Worm (Caenorhabditis elegans) whole organism, late embryonic: Measurements from ENCODE around the gene gadr-2.

Experiments used
- C38D4.7 ChIP-seq: fragments of 200-800 bp; sonication (Bioruptor generic); optimal IDR thresholded peaks from 2 replicates; lab custom pipeline; 2018; ENCODE audit warnings: mild to moderate bottlenecking, missing genetic modification characterization, moderate library complexity, missing compliant biosample characterization
- F13H6.1 ChIP-seq: sonication (generic microtip); optimal IDR thresholded peaks from 2 replicates; lab custom pipeline; 2016; ENCODE audit warnings: missing genetic modification characterization, missing compliant biosample characterization
- K02D7.2 ChIP-seq: sonication (generic microtip); optimal IDR thresholded peaks from 2 replicates; lab custom pipeline; 2017; ENCODE audit warnings: mild to moderate bottlenecking, missing genetic modification characterization, missing compliant biosample characterization
- Y22D7AL.16 ChIP-seq: sonication (generic microtip); optimal IDR thresholded peaks from 2 replicates; lab custom pipeline; 2016; ENCODE audit warnings: missing genetic modification characterization, missing compliant biosample characterization
- ama-1 ChIP-seq: fragments of 150-350 bp; optimal IDR thresholded peaks from 2 replicates; lab custom pipeline; 2014
- ceh-18 ChIP-seq: sonication (generic microtip); optimal IDR thresholded peaks from 2 replicates; lab custom pipeline; 2016; ENCODE audit warnings: missing genetic modification characterization, missing compliant biosample characterization
- ceh-19 ChIP-seq: fragments of 200-800 bp; sonication (Bioruptor generic); optimal IDR thresholded peaks from 2 replicates; lab custom pipeline; 2018; ENCODE audit warnings: mild to moderate bottlenecking, missing genetic modification characterization, missing compliant biosample characterization
- ceh-2 ChIP-seq: sonication (generic microtip); optimal IDR thresholded peaks from 2 replicates; lab custom pipeline; 2016; ENCODE audit warnings: missing genotype, missing genetic modification characterization, missing compliant biosample characterization
- ceh-31 ChIP-seq: sonication (generic microtip); optimal IDR thresholded peaks from 2 replicates; lab custom pipeline; 2016; ENCODE audit warnings: missing genetic modification characterization, missing compliant biosample characterization
- ceh-34 ChIP-seq: sonication (generic microtip); optimal IDR thresholded peaks from 2 replicates; lab custom pipeline; 2016; ENCODE audit warnings: mild to moderate bottlenecking, missing genetic modification characterization, missing compliant biosample characterization
- ceh-45 ChIP-seq: fragments of 200-800 bp; sonication (Bioruptor generic); IDR thresholded peaks from 2 replicates; pipeline ENCODE4 v1.3.6; 2022; ENCODE audit warnings: missing genetic modification reagents, missing genetic modification characterization, missing compliant biosample characterization
- ceh-48 ChIP-seq: sonication (generic microtip); optimal IDR thresholded peaks from 2 replicates; lab custom pipeline; 2016; ENCODE audit warnings: missing genetic modification characterization, inconsistent platforms, missing compliant biosample characterization
- ceh-6 ChIP-seq: fragments of 200-800 bp; sonication (Bioruptor generic); optimal IDR thresholded peaks from 2 replicates; lab custom pipeline; 2018; ENCODE audit warnings: mild to moderate bottlenecking, missing genetic modification characterization, missing compliant biosample characterization
- ceh-9 ChIP-seq: sonication (generic microtip); optimal IDR thresholded peaks from 2 replicates; lab custom pipeline; 2016; ENCODE audit warnings: mild to moderate bottlenecking, missing genetic modification characterization, inconsistent platforms, missing compliant biosample characterization
- elt-4 ChIP-seq: sonication (generic microtip); optimal IDR thresholded peaks from 2 replicates; lab custom pipeline; 2016; ENCODE audit warnings: missing genetic modification characterization, missing compliant biosample characterization
- ets-4 ChIP-seq: sonication (generic microtip); optimal IDR thresholded peaks from 2 replicates; lab custom pipeline; 2016; ENCODE audit warnings: missing genetic modification characterization, missing compliant biosample characterization
- eyg-1 ChIP-seq: sonication (generic microtip); optimal IDR thresholded peaks from 2 replicates; lab custom pipeline; 2016; ENCODE audit warnings: missing genotype, missing genetic modification characterization, missing compliant biosample characterization
- fax-1 ChIP-seq: sonication (generic microtip); optimal IDR thresholded peaks from 2 replicates; lab custom pipeline; 2016; ENCODE audit warnings: missing genotype, missing genetic modification characterization, missing compliant biosample characterization
- fkh-10 ChIP-seq: fragments of 150-350 bp; optimal IDR thresholded peaks from 2 replicates; lab custom pipeline; 2014; ENCODE audit warnings: missing biosample characterization, missing genetic modification reagents, missing genetic modification characterization
- hlh-30 ChIP-seq: sonication (generic microtip); optimal IDR thresholded peaks from 2 replicates; lab custom pipeline; 2017; ENCODE audit warnings: antibody characterized with exemption, missing genetic modification characterization, missing compliant biosample characterization; ENCODE audit not compliant: insufficient read depth
- hlh-6 ChIP-seq: sonication (generic microtip); optimal IDR thresholded peaks from 2 replicates; lab custom pipeline; 2016; ENCODE audit warnings: missing genotype, missing genetic modification characterization, missing compliant biosample characterization
- madf-2 ChIP-seq: sonication (generic microtip); optimal IDR thresholded peaks from 2 replicates; lab custom pipeline; 2017; ENCODE audit warnings: missing genetic modification characterization, missing compliant biosample characterization
- mec-3 ChIP-seq: sonication (generic microtip); optimal IDR thresholded peaks from 2 replicates; lab custom pipeline; 2016; ENCODE audit warnings: borderline replicate concordance, missing genetic modification characterization, missing compliant biosample characterization
- nfya-1 ChIP-seq: sonication (generic microtip); optimal IDR thresholded peaks from 2 replicates; lab custom pipeline; 2017; ENCODE audit warnings: missing genetic modification characterization, mild to moderate bottlenecking, missing compliant biosample characterization, antibody characterized with exemption, moderate library complexity
- nhr-232 ChIP-seq: sonication (generic microtip); optimal IDR thresholded peaks from 2 replicates; lab custom pipeline; 2016; ENCODE audit warnings: missing genetic modification characterization, missing compliant biosample characterization
- odd-2 ChIP-seq: sonication (generic microtip); optimal IDR thresholded peaks from 2 replicates; lab custom pipeline; 2017; ENCODE audit warnings: antibody characterized with exemption, mild to moderate bottlenecking, missing genetic modification characterization, missing compliant biosample characterization
- pag-3 ChIP-seq: sonication (generic microtip); optimal IDR thresholded peaks from 2 replicates; lab custom pipeline; 2016; ENCODE audit warnings: missing compliant biosample characterization, missing genetic modification characterization, borderline replicate concordance
- pha-2 ChIP-seq: sonication (generic microtip); optimal IDR thresholded peaks from 2 replicates; lab custom pipeline; 2017; ENCODE audit warnings: mild to moderate bottlenecking, missing genetic modification characterization, missing compliant biosample characterization
- pqm-1 ChIP-seq: sonication (generic microtip); optimal IDR thresholded peaks from 2 replicates; lab custom pipeline; 2016; ENCODE audit warnings: missing genetic modification characterization, missing compliant biosample characterization
- pros-1 ChIP-seq: fragments of 150-350 bp; optimal IDR thresholded peaks from 2 replicates; lab custom pipeline; 2014; ENCODE audit warnings: missing biosample characterization, missing genetic modification reagents, missing genetic modification characterization
- ref-2 ChIP-seq: sonication (generic microtip); optimal IDR thresholded peaks from 2 replicates; lab custom pipeline; 2016; ENCODE audit warnings: missing genetic modification characterization, missing compliant biosample characterization
- rnt-1 ChIP-seq: sonication (generic microtip); optimal IDR thresholded peaks from 2 replicates; lab custom pipeline; 2016; ENCODE audit warnings: missing genetic modification characterization, missing compliant biosample characterization
- sox-2 ChIP-seq: fragments of 200-800 bp; sonication (Bioruptor generic); IDR thresholded peaks from 2 replicates; pipeline ENCODE4 v1.3.6; 2022; ENCODE audit warnings: missing genetic modification reagents, missing genetic modification characterization, missing compliant biosample characterization
- sox-4 ChIP-seq: sonication (generic microtip); optimal IDR thresholded peaks from 2 replicates; lab custom pipeline; 2017; ENCODE audit warnings: mild to moderate bottlenecking, missing genetic modification characterization, inconsistent platforms, missing compliant biosample characterization
- syd-9 ChIP-seq: sonication (generic microtip); optimal IDR thresholded peaks from 2 replicates; lab custom pipeline; 2016; ENCODE audit warnings: mild to moderate bottlenecking, missing genetic modification characterization, moderate library complexity, missing compliant biosample characterization
- unc-3 ChIP-seq, 2 experiments: fragments of 200-800 bp in 1 of 2; sonication (Bioruptor generic) in 1 of 2; sonication (generic microtip) in 1 of 2; conservative IDR thresholded peaks in 1 of 2; optimal IDR thresholded peaks in 1 of 2; 2 replicates each; pipeline versions ENCODE4 v1.3.6 to Lab custom; 2016 to 2022; ENCODE audit warnings: missing compliant biosample characterization in 2 of 2, missing genetic modification characterization in 2 of 2, missing genetic modification reagents in 1 of 2
- unc-42 ChIP-seq: sonication (generic microtip); optimal IDR thresholded peaks from 2 replicates; lab custom pipeline; 2016; ENCODE audit warnings: missing genotype, missing genetic modification characterization, missing compliant biosample characterization
- unc-55 ChIP-seq: sonication (generic microtip); optimal IDR thresholded peaks from 2 replicates; lab custom pipeline; 2017; ENCODE audit warnings: missing biosample characterization, missing genetic modification reagents, missing genetic modification characterization
- ztf-16 ChIP-seq: sonication (generic microtip); optimal IDR thresholded peaks from 2 replicates; lab custom pipeline; 2017; ENCODE audit warnings: missing genetic modification characterization, missing compliant biosample characterization

gadr-2 gene

ce11 chrIV:9459224-9459781 is 25.6 kb downstream of the gadr-2 start, which contains the start of gene copb-2:
Gene copb-2, plus strand, starts transcription at chrIV:9459731.
- TF ChIP-seq ama-1 (lab: Kevin White, UChicago) = no peak
- TF ChIP-seq nfya-1 (tag; lab: Kevin White, UChicago) = peak; percentile 42
- peak; percentile 61 for TF ChIP-seq unc-42 (tag; lab: Kevin White, UChicago)

- TF ChIP-seq ceh-34 (no peak), ztf-16 (no peak), C38D4.7 (GFP tag; lab: Kevin White, UChicago) (no peak), hlh-30 (tag; lab: Kevin White, UChicago) (no peak), madf-2 (tag; lab: Kevin White, UChicago) (no peak), ref-2 (tag; lab: Kevin White, UChicago) (no peak), ama-1 (lab: Kevin White, UChicago) (no peak), ets-4 (tag; lab: Kevin White, UChicago) (no peak), hlh-6 (tag; lab: Kevin White, UChicago) (no peak), unc-3 (GFP tag; conservative IDR thresholded peaks at IDR 0.05; lab: Robert Waterston, UW) (no peak), unc-3 (tag; optimal IDR thresholded peaks at IDR 0.05; lab: Kevin White, UChicago) (no peak), rnt-1 (tag; lab: Kevin White, UChicago) (no peak), syd-9 (tag; lab: Kevin White, UChicago) (no peak), nhr-232 (tag; lab: Kevin White, UChicago) (no peak)
Measured at ce11 chrIV:9457400-9457799, 27.5 kb downstream of the gadr-2 start, which contains the start of gene cutl-17. Gene cutl-17, minus strand, starts transcription at chrIV:9457500.

- TF ChIP-seq Y22D7AL.16 (tag; lab: Kevin White, UChicago) (no peak), unc-3 (GFP tag; conservative IDR thresholded peaks at IDR 0.05; lab: Robert Waterston, UW) (no peak), unc-3 (tag; optimal IDR thresholded peaks at IDR 0.05; lab: Kevin White, UChicago) (no peak), odd-2 (tag; lab: Kevin White, UChicago) (no peak), ceh-18 (no peak), fax-1 (tag; lab: Kevin White, UChicago) (no peak), elt-4 (tag; lab: Kevin White, UChicago) (no peak), unc-42 (tag; lab: Kevin White, UChicago) (no peak), ceh-45 (no peak), mec-3 (no peak), hlh-30 (tag; lab: Kevin White, UChicago) (no peak), ceh-6 (GFP tag; lab: Kevin White, UChicago) (no peak), ref-2 (tag; lab: Kevin White, UChicago) (no peak), pros-1 (no peak), ceh-2 (tag; lab: Kevin White, UChicago) (no peak), C38D4.7 (GFP tag; lab: Kevin White, UChicago) (no peak)
Measured at ce11 chrIV:9451816-9452215, 33.1 kb downstream of the gadr-2 start.

- TF ChIP-seq fkh-10 (no peak), ceh-48 (no peak), ztf-16 (no peak), sox-2 (no peak), pag-3 (no peak)
Measured at ce11 chrIV:9450375-9450774, 34.6 kb downstream of the gadr-2 start, which contains the start of gene cpin-1. Gene cpin-1, plus strand, starts transcription at chrIV:9450675.

- TF ChIP-seq rnt-1 (tag; lab: Kevin White, UChicago) (no peak), ceh-19 (GFP tag; lab: Kevin White, UChicago) (no peak), K02D7.2 (tag; lab: Kevin White, UChicago) (no peak), pqm-1 (tag; lab: Kevin White, UChicago) (no peak), ceh-9 (tag; lab: Kevin White, UChicago) (no peak), ceh-31 (no peak), ceh-48 (no peak), odd-2 (tag; lab: Kevin White, UChicago) (no peak), unc-3 (GFP tag; conservative IDR thresholded peaks at IDR 0.05; lab: Robert Waterston, UW) (no peak), unc-3 (tag; optimal IDR thresholded peaks at IDR 0.05; lab: Kevin White, UChicago) (no peak), fax-1 (tag; lab: Kevin White, UChicago) (no peak), unc-55 (GFP tag; lab: Kevin White, UChicago) (no peak), F13H6.1 (tag; lab: Kevin White, UChicago) (no peak), pha-2 (tag; lab: Kevin White, UChicago) (no peak), ets-4 (tag; lab: Kevin White, UChicago) (no peak), syd-9 (tag; lab: Kevin White, UChicago) (no peak), eyg-1 (no peak), sox-4 (tag; lab: Kevin White, UChicago) (no peak), ztf-16 (no peak)
- TF ChIP-seq, all 69 proteins: peak for 0
Measured at ce11 chrIV:9447209-9447608, 37.7 kb downstream of the gadr-2 start, which contains the start of gene hsp-12.6. Gene hsp-12.6, minus strand, starts transcription at chrIV:9447228.
